Worm (Caenorhabditis elegans): ENCODE measurements around the gene cht-2.

DNA sequence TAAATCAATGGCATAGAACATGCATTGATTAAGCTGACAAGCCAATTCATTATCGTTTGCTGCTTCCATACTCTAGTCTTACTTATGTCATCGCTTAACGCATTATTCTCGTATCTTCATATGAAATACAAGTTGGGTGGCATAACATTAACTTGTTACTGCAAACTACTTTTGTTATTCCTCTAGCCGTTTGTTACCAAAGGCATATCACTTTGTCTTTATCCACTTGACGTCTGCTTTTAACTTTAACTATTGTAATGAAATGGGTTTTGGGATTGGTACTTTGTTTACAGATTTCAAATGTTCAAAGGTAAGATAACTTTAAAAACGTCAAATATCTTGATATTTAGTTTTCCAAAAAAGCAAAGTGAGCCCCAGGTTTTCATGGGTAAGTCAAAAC is 15.3 kb downstream of the cht-2 start, which contains the start of gene W01C9.2:
- TF ChIP-seq ceh-90 (tag; optimal IDR thresholded peaks at IDR 0.05) (no peak), lsy-2 (tag; optimal IDR thresholded peaks at IDR 0.05) (no peak), lin-15B (tag; optimal IDR thresholded peaks at IDR 0.05) (no peak), dpl-1 (GFP tag; optimal IDR thresholded peaks at IDR 0.05) (no peak), lin-35 (GFP tag; optimal IDR thresholded peaks at IDR 0.05) (no peak), ztf-11 (tag; optimal IDR thresholded peaks at IDR 0.05) (no peak), lin-39 (tag; optimal IDR thresholded peaks at IDR 0.05) (no peak), C16A3.4 (tag; optimal IDR thresholded peaks at IDR 0.05) (no peak), aly-2 (tag; optimal IDR thresholded peaks at IDR 0.05) (no peak)
